Worm (Caenorhabditis elegans): ENCODE data around the gene algn-7.

- TF ChIP-seq lin-35 (GFP tag; optimal IDR thresholded peaks at IDR 0.05) (no peak), F55B11.4 (tag; optimal IDR thresholded peaks at IDR 0.05; ENCODE audit: borderline replicate concordance, insufficient read depth) (no peak), pbrm-1 (GFP tag; IDR thresholded peaks at IDR 0.05) (no peak), F22D6.2 (tag; optimal IDR thresholded peaks at IDR 0.05) (no peak), snpc-4 (GFP tag; optimal IDR thresholded peaks at IDR 0.05) (no peak), snpc-4 (tag; optimal IDR thresholded peaks at IDR 0.05) (no peak), nhr-179 (tag; optimal IDR thresholded peaks at IDR 0.05) (no peak), egrh-3 (GFP tag; IDR thresholded peaks at IDR 0.05) (no peak), let-607 (tag; optimal IDR thresholded peaks at IDR 0.05) (no peak), ama-1 (optimal IDR thresholded peaks at IDR 0.05) (no peak), ama-1 (GFP tag; optimal IDR thresholded peaks at IDR 0.05) (no peak)
Measured at ce11 chrV:19899167-19899566, 35.0 kb downstream of the algn-7 start, which contains the start of gene Y116F11B.14.
